Worm (Caenorhabditis elegans): ENCODE data around the gene nrf-5.

The nrf-5 gene

DNA sequence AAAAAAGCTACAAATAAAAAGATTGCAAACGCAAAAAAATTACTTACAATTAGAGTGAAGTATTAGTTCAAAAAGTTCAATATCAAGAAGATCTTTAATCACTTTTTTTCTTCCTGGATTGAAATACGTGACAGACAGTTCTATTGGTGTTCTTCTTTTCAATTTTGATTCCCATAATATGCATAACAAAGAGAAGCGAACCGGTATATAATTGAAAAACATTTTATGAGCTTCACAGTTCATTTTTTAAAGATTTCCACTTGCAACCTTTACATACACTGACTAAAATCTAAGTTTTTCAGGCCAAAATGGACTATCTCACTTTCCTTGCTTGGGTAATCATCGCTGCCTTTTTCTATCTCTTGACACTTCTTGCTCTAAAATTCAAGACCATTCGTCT lies 48.5 kb downstream of the nrf-5 start, which contains the start of gene T22G5.1:
T22G5.1 (plus strand) TSS at position 301 of the 400 bp plus-strand sequence.
- TF ChIP-seq flt-1 (GFP tag; IDR thresholded peaks at IDR 0.05) (no peak), ztf-29 (GFP tag; IDR thresholded peaks at IDR 0.05) (no peak), ref-1 (GFP tag; conservative IDR thresholded peaks at IDR 0.05) (no peak), ztf-23 (GFP tag; IDR thresholded peaks at IDR 0.05) (no peak), med-1 (GFP tag; optimal IDR thresholded peaks at IDR 0.05; ENCODE audit: insufficient read depth) (no peak), klf-2 (GFP tag; conservative IDR thresholded peaks at IDR 0.05) (no peak), cog-1 (tag; optimal IDR thresholded peaks at IDR 0.05) (no peak), tab-1 (GFP tag; IDR thresholded peaks at IDR 0.05) (no peak), T22C8.4 (GFP tag; IDR thresholded peaks at IDR 0.05) (no peak)

DNA sequence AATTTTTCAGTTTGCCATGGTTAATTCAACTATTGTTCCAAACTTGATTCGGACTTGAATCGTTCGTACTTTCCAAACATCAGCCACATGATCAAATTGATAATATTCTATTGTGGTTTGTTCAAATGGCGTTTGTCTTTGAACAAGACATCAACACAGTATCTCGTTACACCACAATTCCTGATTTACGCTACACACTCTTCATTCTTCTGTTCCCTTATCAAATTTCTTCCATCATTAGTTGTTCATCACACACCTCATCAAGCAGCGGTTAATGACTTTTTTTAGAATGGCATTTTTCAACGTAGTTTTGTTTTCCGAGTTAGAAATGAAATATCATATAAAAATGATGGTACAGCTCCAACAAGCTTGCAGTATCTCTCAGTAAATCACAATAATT lies 50.2 kb downstream of the nrf-5 start:
- no peak for TF ChIP-seq cog-1 (tag; optimal IDR thresholded peaks at IDR 0.05)
- TF ChIP-seq ztf-29 (GFP tag; IDR thresholded peaks at IDR 0.05), result no peak
- TF ChIP-seq ztf-23 (GFP tag; IDR thresholded peaks at IDR 0.05), result no peak
- TF ChIP-seq ref-1 (GFP tag; conservative IDR thresholded peaks at IDR 0.05), result no peak
- no peak for TF ChIP-seq med-1 (GFP tag; optimal IDR thresholded peaks at IDR 0.05; ENCODE audit: insufficient read depth)
- TF ChIP-seq tab-1 (GFP tag; IDR thresholded peaks at IDR 0.05), result no peak
- no peak for TF ChIP-seq T22C8.4 (GFP tag; IDR thresholded peaks at IDR 0.05)
- TF ChIP-seq flt-1 (GFP tag; IDR thresholded peaks at IDR 0.05), result no peak
- no peak for TF ChIP-seq klf-2 (GFP tag; conservative IDR thresholded peaks at IDR 0.05)

- TF ChIP-seq tab-1 (GFP tag; IDR thresholded peaks at IDR 0.05) (no peak), ztf-23 (GFP tag; IDR thresholded peaks at IDR 0.05) (no peak), flt-1 (GFP tag; IDR thresholded peaks at IDR 0.05) (no peak), T22C8.4 (GFP tag; IDR thresholded peaks at IDR 0.05) (no peak), med-1 (GFP tag; optimal IDR thresholded peaks at IDR 0.05; ENCODE audit: insufficient read depth) (no peak), ref-1 (GFP tag; conservative IDR thresholded peaks at IDR 0.05) (no peak), klf-2 (GFP tag; conservative IDR thresholded peaks at IDR 0.05) (no peak), ztf-29 (GFP tag; IDR thresholded peaks at IDR 0.05) (no peak), cog-1 (tag; optimal IDR thresholded peaks at IDR 0.05) (no peak)
Observed at ce11 chrV:13879241-13879640, 51.2 kb downstream of the nrf-5 start, which contains the start of gene lbp-7. lbp-7 (plus strand) TSS chrV:13879552.

DNA sequence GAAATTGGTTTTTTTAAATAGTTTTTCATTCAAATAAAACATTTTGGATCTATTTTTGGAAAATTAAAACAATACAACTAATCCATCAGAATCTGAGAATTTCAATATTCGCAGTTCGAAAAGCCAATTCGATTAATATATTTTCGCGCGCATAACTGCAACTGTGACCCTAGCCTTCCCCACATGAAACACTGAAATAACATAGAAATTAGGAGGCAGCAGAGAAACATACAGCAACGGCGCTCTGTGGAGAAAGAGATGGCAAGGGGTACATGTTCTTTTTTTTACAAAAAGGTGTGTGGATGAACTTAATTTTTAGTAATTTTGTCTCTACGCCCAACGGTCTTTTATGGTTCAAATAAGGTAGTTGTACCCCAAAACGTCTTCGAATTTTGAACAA lies 52.1 kb downstream of the nrf-5 start:
- TF ChIP-seq cog-1 (tag; optimal IDR thresholded peaks at IDR 0.05), result no peak
- no peak for TF ChIP-seq flt-1 (GFP tag; IDR thresholded peaks at IDR 0.05)
- TF ChIP-seq ztf-29 (GFP tag; IDR thresholded peaks at IDR 0.05), result no peak
- TF ChIP-seq T22C8.4 (GFP tag; IDR thresholded peaks at IDR 0.05), result no peak
- no peak for TF ChIP-seq tab-1 (GFP tag; IDR thresholded peaks at IDR 0.05)
- no peak for TF ChIP-seq ztf-23 (GFP tag; IDR thresholded peaks at IDR 0.05)
- no peak for TF ChIP-seq ref-1 (GFP tag; conservative IDR thresholded peaks at IDR 0.05)
- TF ChIP-seq klf-2 (GFP tag; conservative IDR thresholded peaks at IDR 0.05), result no peak
- TF ChIP-seq med-1 (GFP tag; optimal IDR thresholded peaks at IDR 0.05; ENCODE audit: insufficient read depth), result no peak
